Fruit fly (Drosophila melanogaster) whole organism, embryonic: ENCODE results near the gene CG32639.

Experiments
- Abd-B ChIP-seq: fragments of 200-800 bp; sonication (Bioruptor generic); optimal IDR thresholded peaks from 2 replicates; lab custom pipeline; 2018; ENCODE audit warnings: missing biosample characterization, mild to moderate bottlenecking, missing genetic modification characterization, moderate library complexity
- Bteb2 ChIP-seq: fragments of 200-800 bp; sonication (Bioruptor generic); optimal IDR thresholded peaks from 2 replicates; lab custom pipeline; 2016; ENCODE audit warnings: missing biosample characterization, missing genetic modification characterization
- CG10979 ChIP-seq: fragments of 200-800 bp; sonication (Bioruptor generic); optimal IDR thresholded peaks from 2 replicates; lab custom pipeline; 2018; ENCODE audit warnings: missing biosample characterization, mild to moderate bottlenecking, missing genetic modification characterization, moderate library complexity
- CG11560 ChIP-seq: fragments of 200-800 bp; sonication (Bioruptor generic); IDR thresholded peaks from 3 replicates; pipeline ENCODE4 v1.3.6; 2022; ENCODE audit warnings: missing biosample characterization, missing genetic modification characterization
- CG12219 ChIP-seq: fragments of 200-800 bp; sonication (Bioruptor generic); optimal IDR thresholded peaks from 3 replicates; lab custom pipeline; 2018; ENCODE audit warnings: missing biosample characterization, mild to moderate bottlenecking, missing genetic modification characterization
- CG12659 ChIP-seq: fragments of 200-800 bp; sonication (Bioruptor generic); optimal IDR thresholded peaks from 3 replicates; lab custom pipeline; 2017; ENCODE audit warnings: mild to moderate bottlenecking, missing biosample characterization, missing genetic modification reagents, missing genetic modification characterization
- CG13624 ChIP-seq: fragments of 200-800 bp; sonication (Bioruptor generic); optimal IDR thresholded peaks from 2 replicates; lab custom pipeline; 2016; ENCODE audit warnings: missing biosample characterization, missing genetic modification characterization
- CG14710 ChIP-seq: fragments of 200-800 bp; sonication (Bioruptor generic); optimal IDR thresholded peaks from 3 replicates; lab custom pipeline; 2019; ENCODE audit warnings: missing biosample characterization, mild to moderate bottlenecking, missing genetic modification characterization, moderate library complexity
- CG14860 ChIP-seq: fragments of 200-800 bp; sonication (Bioruptor generic); IDR thresholded peaks from 3 replicates; pipeline ENCODE4 v1.3.6; 2022; ENCODE audit warnings: missing biosample characterization, missing genetic modification characterization; ENCODE audit not compliant: partially characterized antibody
- CG16863 ChIP-seq: fragments of 200-800 bp; sonication (Bioruptor generic); optimal IDR thresholded peaks from 3 replicates; lab custom pipeline; 2016; ENCODE audit warnings: missing biosample characterization, missing genetic modification characterization
- CG17802 ChIP-seq: fragments of 200-800 bp; sonication (Bioruptor generic); optimal IDR thresholded peaks from 2 replicates; lab custom pipeline; 2018; ENCODE audit warnings: missing biosample characterization, mild to moderate bottlenecking, missing genetic modification characterization, moderate library complexity
- CG17829 ChIP-seq: fragments of 200-800 bp; optimal IDR thresholded peaks from 2 replicates; lab custom pipeline; 2019; ENCODE audit warnings: missing biosample characterization, mild to moderate bottlenecking, missing genetic modification characterization, moderate library complexity
- CG17912 ChIP-seq: fragments of 200-800 bp; sonication (Bioruptor generic); optimal IDR thresholded peaks from 2 replicates; lab custom pipeline; 2018; ENCODE audit warnings: missing biosample characterization, mild to moderate bottlenecking, missing genetic modification characterization
- CG18599 ChIP-seq: fragments of 200-800 bp; sonication (Bioruptor generic); optimal IDR thresholded peaks from 3 replicates; lab custom pipeline; 2017; ENCODE audit warnings: missing biosample characterization, missing genetic modification characterization, mild to moderate bottlenecking, moderate library complexity, missing genetic modification reagents
- CG30431 ChIP-seq: fragments of 200-800 bp; sonication (Bioruptor generic); optimal IDR thresholded peaks from 2 replicates; lab custom pipeline; 2017; ENCODE audit warnings: missing biosample characterization, missing genetic modification characterization
- CG3407 ChIP-seq: fragments of 200-800 bp; sonication (Bioruptor generic); optimal IDR thresholded peaks from 2 replicates; lab custom pipeline; 2018; ENCODE audit warnings: missing biosample characterization, mild to moderate bottlenecking, missing genetic modification characterization
- CG6683 ChIP-seq: fragments of 200-800 bp; sonication (Bioruptor generic); optimal IDR thresholded peaks from 2 replicates; lab custom pipeline; 2017; ENCODE audit warnings: missing biosample characterization, mild to moderate bottlenecking, missing genetic modification characterization, missing genetic modification reagents
- CG6791 ChIP-seq: fragments of 200-800 bp; sonication (Bioruptor generic); IDR thresholded peaks from 3 replicates; pipeline ENCODE4 v1.3.6; 2022; ENCODE audit warnings: missing biosample characterization, missing genetic modification characterization; ENCODE audit not compliant: partially characterized antibody
- CG8388 ChIP-seq: fragments of 200-800 bp; sonication (Bioruptor generic); optimal IDR thresholded peaks from 2 replicates; lab custom pipeline; 2019; ENCODE audit warnings: missing biosample characterization, mild to moderate bottlenecking, missing genetic modification characterization, moderate library complexity
- CG8765 ChIP-seq: fragments of 200-800 bp; sonication (Bioruptor generic); IDR thresholded peaks from 2 replicates; pipeline ENCODE4 v1.3.6; 2022; ENCODE audit warnings: missing biosample characterization, missing genetic modification characterization
- Camta ChIP-seq: fragments of 200-800 bp; sonication (Bioruptor generic); optimal IDR thresholded peaks from 2 replicates; lab custom pipeline; 2016; ENCODE audit warnings: missing biosample characterization, missing genetic modification characterization
- CrebB ChIP-seq: fragments of 200-800 bp; sonication (Bioruptor generic); optimal IDR thresholded peaks from 3 replicates; lab custom pipeline; 2018; ENCODE audit warnings: missing biosample characterization, mild to moderate bottlenecking, missing genetic modification characterization
- D19A ChIP-seq: fragments of 200-800 bp; optimal IDR thresholded peaks from 3 replicates; lab custom pipeline; 2019; ENCODE audit warnings: missing biosample characterization, mild to moderate bottlenecking, missing genetic modification characterization, moderate library complexity
- Dll ChIP-seq: fragments of 200-800 bp; sonication (Bioruptor generic); IDR thresholded peaks from 4 replicates; pipeline ENCODE4 v1.3.6; 2022; ENCODE audit warnings: missing biosample characterization, missing genetic modification characterization; ENCODE audit not compliant: partially characterized antibody
- E2f1 ChIP-seq: fragments of 200-800 bp; sonication (Bioruptor generic); IDR thresholded peaks from 2 replicates; pipeline ENCODE4 v1.3.6; 2022; ENCODE audit warnings: missing biosample characterization, missing genetic modification characterization
- Elba2 ChIP-seq: fragments of 200-800 bp; sonication (Bioruptor generic); optimal IDR thresholded peaks from 3 replicates; lab custom pipeline; 2016; ENCODE audit warnings: missing biosample characterization, missing genetic modification characterization
- Ets97D ChIP-seq: fragments of 200-800 bp; sonication (Bioruptor generic); optimal IDR thresholded peaks from 3 replicates; lab custom pipeline; 2016; ENCODE audit warnings: missing biosample characterization, missing genetic modification characterization
- H2.0 ChIP-seq: fragments of 200-800 bp; sonication (Bioruptor generic); IDR thresholded peaks from 2 replicates; pipeline ENCODE4 v1.3.6; 2022; ENCODE audit warnings: missing biosample characterization, missing genetic modification characterization
- Spps ChIP-seq: fragments of 200-800 bp; sonication (Bioruptor generic); optimal IDR thresholded peaks from 2 replicates; lab custom pipeline; 2018; ENCODE audit warnings: missing biosample characterization, mild to moderate bottlenecking, missing genetic modification characterization
- amos ChIP-seq: fragments of 200-800 bp; sonication (Bioruptor generic); IDR thresholded peaks from 2 replicates; pipeline ENCODE4 v1.3.6; 2022; ENCODE audit warnings: missing biosample characterization, missing genetic modification characterization; ENCODE audit not compliant: partially characterized antibody
- ara ChIP-seq: fragments of 200-800 bp; sonication (Bioruptor generic); IDR thresholded peaks from 2 replicates; pipeline ENCODE4 v1.3.6; 2022; ENCODE audit warnings: missing biosample characterization, missing genetic modification characterization
- az2 ChIP-seq: fragments of 200-800 bp; sonication (Bioruptor generic); optimal IDR thresholded peaks from 3 replicates; lab custom pipeline; 2016; ENCODE audit warnings: missing biosample characterization, missing genetic modification characterization
- btn ChIP-seq: fragments of 200-800 bp; sonication (Bioruptor generic); optimal IDR thresholded peaks from 2 replicates; lab custom pipeline; 2016; ENCODE audit warnings: missing biosample characterization, missing genetic modification characterization
- cato ChIP-seq: fragments of 200-800 bp; sonication (Bioruptor generic); optimal IDR thresholded peaks from 2 replicates; lab custom pipeline; 2016; ENCODE audit warnings: missing biosample characterization, missing genetic modification characterization, borderline replicate concordance
- ci ChIP-seq: fragments of 200-800 bp; sonication (Bioruptor generic); IDR thresholded peaks from 3 replicates; pipeline ENCODE4 v1.3.6; 2022; ENCODE audit warnings: missing biosample characterization, missing genetic modification characterization
- crp ChIP-seq, 2 experiments: fragments of 200-800 bp; sonication (Bioruptor generic); optimal IDR thresholded peaks; 2 replicates in 1 of 2; 3 replicates in 1 of 2; lab custom pipeline; 2017; ENCODE audit warnings: missing biosample characterization in 2 of 2, missing genetic modification characterization in 2 of 2, mild to moderate bottlenecking in 1 of 2, moderate library complexity in 1 of 2
- emc ChIP-seq: fragments of 200-800 bp; sonication (Bioruptor generic); optimal IDR thresholded peaks from 2 replicates; lab custom pipeline; 2016; ENCODE audit warnings: missing biosample characterization, missing genetic modification characterization
- fd3F ChIP-seq: fragments of 200-800 bp; sonication (Bioruptor generic); optimal IDR thresholded peaks from 2 replicates; lab custom pipeline; 2018; ENCODE audit warnings: missing biosample characterization, mild to moderate bottlenecking, missing genetic modification characterization, moderate library complexity
- kay ChIP-seq: fragments of 200-800 bp; sonication (Bioruptor generic); optimal IDR thresholded peaks from 2 replicates; lab custom pipeline; 2016; ENCODE audit warnings: missing biosample characterization, missing genetic modification characterization
- ken ChIP-seq: fragments of 200-800 bp; sonication (Bioruptor generic); IDR thresholded peaks from 3 replicates; pipeline ENCODE4 v1.3.6; 2022; ENCODE audit warnings: missing biosample characterization, missing genetic modification characterization
- klu ChIP-seq: fragments of 200-800 bp; sonication (Bioruptor generic); IDR thresholded peaks from 2 replicates; pipeline ENCODE4 v1.3.6; 2022; ENCODE audit warnings: missing biosample characterization, missing genetic modification characterization
- lbe ChIP-seq: fragments of 200-800 bp; sonication (Bioruptor generic); optimal IDR thresholded peaks from 2 replicates; lab custom pipeline; 2016; ENCODE audit warnings: missing biosample characterization, mild to moderate bottlenecking, missing genetic modification characterization
- lilli ChIP-seq: fragments of 200-800 bp; sonication (Bioruptor generic); optimal IDR thresholded peaks from 3 replicates; lab custom pipeline; 2016; ENCODE audit warnings: missing biosample characterization, missing genetic modification characterization
- pan ChIP-seq, 4 experiments: fragments of >200 bp in 3 of 4; fragments of 200-800 bp in 1 of 4; sonication (Bioruptor generic) in 1 of 4; optimal IDR thresholded peaks in 3 of 4; IDR thresholded peaks in 1 of 4; 2 replicates each; pipeline versions ENCODE4 v1.3.6 to Lab custom; 2017 to 2022; ENCODE audit warnings: missing biosample characterization in 2 of 4, missing genetic modification characterization in 2 of 4, mixed read lengths in 1 of 4
- psq ChIP-seq: fragments of 200-800 bp; sonication (Bioruptor generic); optimal IDR thresholded peaks from 2 replicates; lab custom pipeline; 2017; ENCODE audit warnings: missing biosample characterization, missing genetic modification characterization
- sens-2 ChIP-seq: fragments of 200-800 bp; sonication (Bioruptor generic); IDR thresholded peaks from 2 replicates; pipeline ENCODE4 v1.3.6; 2022; ENCODE audit warnings: missing biosample characterization, missing genetic modification characterization
- sna ChIP-seq: fragments of 200-800 bp; sonication (Bioruptor generic); IDR thresholded peaks from 2 replicates; pipeline ENCODE4 v1.3.6; 2022; ENCODE audit warnings: missing biosample characterization, missing genetic modification characterization; ENCODE audit not compliant: partially characterized antibody
- stwl ChIP-seq: fragments of 200-800 bp; sonication (Bioruptor generic); optimal IDR thresholded peaks from 3 replicates; lab custom pipeline; 2018; ENCODE audit warnings: missing biosample characterization, mild to moderate bottlenecking, missing genetic modification characterization, moderate library complexity
- twi ChIP-seq: fragments of 200-800 bp; optimal IDR thresholded peaks from 2 replicates; lab custom pipeline; 2019; ENCODE audit warnings: missing biosample characterization, mild to moderate bottlenecking, missing genetic modification characterization, moderate library complexity

CG32639 gene

DNA sequence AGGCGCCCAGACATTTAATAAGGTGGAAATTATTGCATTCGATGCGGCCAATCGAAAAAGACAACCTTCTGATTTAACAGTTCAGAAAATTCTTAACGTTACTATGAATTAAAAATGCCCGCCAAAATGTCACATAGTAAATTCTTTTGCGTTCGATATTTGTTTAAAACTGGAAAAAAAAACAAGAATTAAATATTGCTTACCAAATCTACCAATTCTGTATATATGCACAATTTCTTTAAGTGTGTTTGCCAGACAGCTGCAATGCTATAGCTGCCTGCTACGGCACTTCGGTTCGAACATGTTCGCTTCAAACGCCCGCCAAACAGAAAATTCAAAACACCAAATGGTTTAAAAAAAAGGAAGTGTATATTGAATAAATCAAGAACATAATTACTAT lies 22.3 kb downstream of the CG32639 start (continued):
- TF ChIP-seq CG8765 (GFP tag; lab: Robert Waterston, UW) = no peak
- peak; percentile 17 for TF ChIP-seq btn (GFP tag; lab: Kevin White, UChicago)
- peak; percentile 88 for TF ChIP-seq ci
- TF ChIP-seq psq (GFP tag; lab: Kevin White, UChicago) = no peak
- peak; percentile 27 for TF ChIP-seq Abd-B (GFP tag; lab: Kevin White, UChicago)
- peak; percentile 42 for TF ChIP-seq CG17912
- TF ChIP-seq CG6683 (GFP tag; lab: Kevin White, UChicago) = no peak
- TF ChIP-seq sna (GFP tag; lab: Robert Waterston, UW) = no peak
- peak; percentile 79 for TF ChIP-seq lilli (GFP tag; lab: Kevin White, UChicago)
- TF ChIP-seq CG12219 (GFP tag; lab: Kevin White, UChicago) = peak; percentile 3
- TF ChIP-seq CG16863 (GFP tag; lab: Kevin White, UChicago) = peak; percentile 59
- peak; percentile 62; the same call in 1 of the 3 replicates for TF ChIP-seq ken (GFP tag; lab: Robert Waterston, UW)
- peak in 1 of 2 experiments; percentile 18 for TF ChIP-seq crp (GFP tag; optimal IDR thresholded peaks at IDR 0.05; lab: Kevin White, UChicago)
- TF ChIP-seq sens-2 = peak; percentile 64
- TF ChIP-seq CG6791 (GFP tag; lab: Robert Waterston, UW) = no peak
- TF ChIP-seq Dll (GFP tag; lab: Robert Waterston, UW) = no peak
- TF ChIP-seq CG8388 (GFP tag; lab: Kevin White, UChicago) = peak; percentile 58
- peak; percentile 32 for TF ChIP-seq CG18599 (GFP tag; lab: Kevin White, UChicago)
- no peak for TF ChIP-seq emc (GFP tag; lab: Kevin White, UChicago)
- TF ChIP-seq H2.0 (GFP tag; lab: Robert Waterston, UW) = peak; percentile 51; the same call in 1 of the 2 replicates
- peak; percentile 60 for TF ChIP-seq CG12659 (GFP tag; lab: Kevin White, UChicago)
- TF ChIP-seq Elba2 = no peak
- peak; percentile 8 for TF ChIP-seq D19A (tag; lab: Kevin White, UChicago)
- TF ChIP-seq kay (GFP tag; lab: Kevin White, UChicago) = peak; percentile 46
- TF ChIP-seq CG17829 (tag; lab: Kevin White, UChicago) = peak; percentile 47
- peak; percentile 35 for TF ChIP-seq Ets97D (GFP tag; lab: Kevin White, UChicago)
- peak; percentile 52 for TF ChIP-seq stwl (tag; lab: Kevin White, UChicago)
- TF ChIP-seq CG13624 (GFP tag; lab: Kevin White, UChicago) = peak; percentile 56
- peak; percentile 49 for TF ChIP-seq Spps (tag; lab: Kevin White, UChicago)
- TF ChIP-seq lbe (GFP tag; lab: Kevin White, UChicago) = no peak
- peak; percentile 76 for TF ChIP-seq az2
- TF ChIP-seq CG14860 = no peak
- peak; percentile 16 for TF ChIP-seq CG30431 (GFP tag; lab: Kevin White, UChicago)
- TF ChIP-seq cato (GFP tag; lab: Kevin White, UChicago) = peak; percentile 46
- TF ChIP-seq ara (GFP tag; lab: Robert Waterston, UW) = no peak; the same call in 1 of the 2 replicates
- peak; percentile 44 for TF ChIP-seq CG14710 (tag; lab: Kevin White, UChicago)
- TF ChIP-seq klu (GFP tag; lab: Robert Waterston, UW) = no peak
- peak; percentile 62 for TF ChIP-seq CG10979 (tag; lab: Kevin White, UChicago)
- TF ChIP-seq CrebB (tag; lab: Kevin White, UChicago) = peak; percentile 1
- TF ChIP-seq twi (tag; lab: Kevin White, UChicago) = no peak
- TF ChIP-seq CG11560 (tag; lab: Robert Waterston, UW) = no peak; the same call in 2 of the 3 replicates
- peak; percentile 9 for TF ChIP-seq fd3F (GFP tag; lab: Kevin White, UChicago)
- no peak for TF ChIP-seq pan (optimal IDR thresholded peaks at IDR 0.05; lab: Kevin White, UChicago)
- peak in 1 of 2 experiments; percentile 70 for TF ChIP-seq pan (GFP tag; optimal IDR thresholded peaks at IDR 0.05 in 1 of 2, IDR thresholded peaks at IDR 0.05 in 1 of 2)
- no peak for TF ChIP-seq CG3407 (GFP tag; lab: Kevin White, UChicago)
- TF ChIP-seq amos = no peak
- peak; percentile 61 for TF ChIP-seq E2f1
- peak; percentile 71 for TF ChIP-seq Camta (GFP tag; lab: Kevin White, UChicago)
- peak; percentile 36 for TF ChIP-seq Bteb2 (GFP tag; lab: Kevin White, UChicago)
- peak; percentile 22 for TF ChIP-seq CG17802 (tag; lab: Kevin White, UChicago)
